Fruit fly (Drosophila melanogaster) whole organism, prepupa: ENCODE results near the gene CG42579.

Experiments used
- Blimp-1 ChIP-seq: fragments of 200-800 bp; sonication (Bioruptor generic); optimal IDR thresholded peaks from 3 replicates; lab custom pipeline; 2017; ENCODE audit warnings: missing biosample characterization, missing genetic modification characterization, mild to moderate bottlenecking, moderate library complexity, missing genetic modification reagents
- CG10669 ChIP-seq: fragments of 200-800 bp; sonication (Bioruptor generic); optimal IDR thresholded peaks from 3 replicates; lab custom pipeline; 2018; ENCODE audit warnings: missing biosample characterization, mild to moderate bottlenecking, missing genetic modification characterization, moderate library complexity
- CG11294 ChIP-seq: fragments of 200-800 bp; sonication (Bioruptor generic); IDR thresholded peaks from 2 replicates; pipeline ENCODE4 v1.3.6; 2022; ENCODE audit warnings: missing biosample characterization, missing genetic modification characterization
- CG11762 ChIP-seq: fragments of 200-800 bp; sonication (Bioruptor generic); optimal IDR thresholded peaks from 3 replicates; lab custom pipeline; 2016; ENCODE audit warnings: missing biosample characterization, missing genetic modification characterization; ENCODE audit not compliant: insufficient read depth
- CG11902 ChIP-seq: fragments of 200-800 bp; sonication (Bioruptor generic); optimal IDR thresholded peaks from 3 replicates; lab custom pipeline; 2016; ENCODE audit warnings: missing biosample characterization, missing genetic modification characterization
- CG15336 ChIP-seq: fragments of 200-800 bp; sonication (Bioruptor generic); IDR thresholded peaks from 2 replicates; pipeline ENCODE4 v1.3.6; 2022; ENCODE audit warnings: missing biosample characterization, missing genetic modification characterization
- CG16779 ChIP-seq: fragments of 200-800 bp; sonication (Bioruptor generic); optimal IDR thresholded peaks from 3 replicates; lab custom pipeline; 2017; ENCODE audit warnings: missing biosample characterization, mild to moderate bottlenecking, missing genetic modification characterization
- CG3032 ChIP-seq: fragments of 200-800 bp; optimal IDR thresholded peaks from 2 replicates; lab custom pipeline; 2019; ENCODE audit warnings: missing biosample characterization, mild to moderate bottlenecking, missing genetic modification characterization, moderate library complexity
- CG31627 ChIP-seq: fragments of 200-800 bp; sonication (Bioruptor generic); optimal IDR thresholded peaks from 3 replicates; lab custom pipeline; 2016; ENCODE audit warnings: missing biosample characterization, missing genetic modification characterization
- CG4318 ChIP-seq: fragments of 200-800 bp; sonication (Bioruptor generic); optimal IDR thresholded peaks from 3 replicates; lab custom pipeline; 2017; ENCODE audit warnings: missing biosample characterization, mild to moderate bottlenecking, missing genetic modification characterization
- CG6163 ChIP-seq: fragments of 200-800 bp; sonication (Bioruptor generic); IDR thresholded peaks from 3 replicates; pipeline ENCODE4 v1.3.6; 2022; ENCODE audit warnings: missing biosample characterization, missing genetic modification characterization
- CG6792 ChIP-seq: fragments of 200-800 bp; sonication (Bioruptor generic); optimal IDR thresholded peaks from 3 replicates; lab custom pipeline; 2016; ENCODE audit warnings: missing biosample characterization, missing genetic modification characterization
- CG6854 ChIP-seq: fragments of 200-800 bp; sonication (Bioruptor generic); optimal IDR thresholded peaks from 2 replicates; lab custom pipeline; 2017; ENCODE audit warnings: missing biosample characterization, mild to moderate bottlenecking, missing genetic modification characterization
- CG8119 ChIP-seq: fragments of 200-800 bp; sonication (Bioruptor generic); IDR thresholded peaks from 3 replicates; pipeline ENCODE4 v1.3.6; 2022; ENCODE audit warnings: missing biosample characterization, missing genetic modification characterization
- CG8319 ChIP-seq: fragments of 200-800 bp; sonication (Bioruptor generic); optimal IDR thresholded peaks from 3 replicates; lab custom pipeline; 2016; ENCODE audit warnings: missing biosample characterization, missing genetic modification characterization
- CG8632 ChIP-seq: fragments of 200-800 bp; sonication (Bioruptor generic); optimal IDR thresholded peaks from 3 replicates; lab custom pipeline; 2016; ENCODE audit warnings: missing biosample characterization, missing genetic modification characterization
- Eip75B ChIP-seq: fragments of 200-800 bp; sonication (Bioruptor generic); optimal IDR thresholded peaks from 3 replicates; lab custom pipeline; 2016; ENCODE audit warnings: missing biosample characterization, missing genetic modification characterization
- Eip78C ChIP-seq: fragments of 200-800 bp; sonication (Bioruptor generic); peaks from one replicate; lab custom pipeline; 2016; ENCODE audit warnings: missing biosample characterization, missing genetic modification characterization
- Eip93F ChIP-seq: fragments of 200-800 bp; sonication (Bioruptor generic); optimal IDR thresholded peaks from 2 replicates; lab custom pipeline; 2016; ENCODE audit warnings: missing biosample characterization, mild to moderate bottlenecking, missing genetic modification characterization
- Ets21C ChIP-seq: fragments of 200-800 bp; sonication (Bioruptor generic); optimal IDR thresholded peaks from 3 replicates; lab custom pipeline; 2016; ENCODE audit warnings: missing biosample characterization, missing genetic modification characterization
- Hr38 ChIP-seq: sonication (Bioruptor generic); optimal IDR thresholded peaks from 2 replicates; lab custom pipeline; 2016; ENCODE audit warnings: missing biosample characterization, missing genetic modification characterization
- Hr39 ChIP-seq: fragments of 200-800 bp; sonication (Bioruptor generic); optimal IDR thresholded peaks from 2 replicates; lab custom pipeline; 2016; ENCODE audit warnings: missing biosample characterization, missing genetic modification characterization
- Hr4 ChIP-seq: fragments of 200-800 bp; sonication (Bioruptor generic); optimal IDR thresholded peaks from 3 replicates; lab custom pipeline; 2016; ENCODE audit warnings: missing biosample characterization, missing genetic modification characterization
- Met ChIP-seq: fragments of 200-800 bp; sonication (Bioruptor generic); optimal IDR thresholded peaks from 3 replicates; lab custom pipeline; 2016; ENCODE audit warnings: missing biosample characterization, missing genetic modification characterization
- OdsH ChIP-seq: fragments of 200-800 bp; sonication (Bioruptor generic); optimal IDR thresholded peaks from 3 replicates; lab custom pipeline; 2016; ENCODE audit warnings: missing biosample characterization, missing genetic modification characterization
- Sox102F ChIP-seq: fragments of 200-800 bp; sonication (Bioruptor generic); optimal IDR thresholded peaks from 2 replicates; lab custom pipeline; 2016; ENCODE audit warnings: missing biosample characterization, mild to moderate bottlenecking, missing genetic modification characterization
- Sox15 ChIP-seq: fragments of 200-800 bp; sonication (Bioruptor generic); optimal IDR thresholded peaks from 3 replicates; lab custom pipeline; 2016; ENCODE audit warnings: missing biosample characterization, missing genetic modification characterization
- achi ChIP-seq: fragments of 200-800 bp; sonication (Bioruptor generic); optimal IDR thresholded peaks from 3 replicates; lab custom pipeline; 2016; ENCODE audit warnings: missing biosample characterization, missing genetic modification characterization
- acj6 ChIP-seq: fragments of 200-800 bp; sonication (Bioruptor generic); optimal IDR thresholded peaks from 3 replicates; lab custom pipeline; 2016; ENCODE audit warnings: missing biosample characterization, missing genetic modification characterization
- cyc ChIP-seq: fragments of 200-800 bp; sonication (Bioruptor generic); optimal IDR thresholded peaks from 3 replicates; lab custom pipeline; 2016; ENCODE audit warnings: missing biosample characterization, missing genetic modification characterization
- dac ChIP-seq: fragments of 200-800 bp; sonication (Bioruptor generic); optimal IDR thresholded peaks from 2 replicates; lab custom pipeline; 2017; ENCODE audit warnings: missing biosample characterization, mild to moderate bottlenecking, missing genetic modification characterization
- dsx ChIP-seq: fragments of 200-800 bp; optimal IDR thresholded peaks from 3 replicates; lab custom pipeline; 2019; ENCODE audit warnings: missing biosample characterization, mild to moderate bottlenecking, missing genetic modification characterization, moderate library complexity; ENCODE audit not compliant: poor library complexity, severe bottlenecking
- esn ChIP-seq: fragments of 200-800 bp; sonication (Bioruptor generic); optimal IDR thresholded peaks from 2 replicates; lab custom pipeline; 2016; ENCODE audit warnings: missing biosample characterization, mild to moderate bottlenecking, missing genetic modification characterization, moderate library complexity
- fd59A ChIP-seq: fragments of 200-800 bp; sonication (Bioruptor generic); optimal IDR thresholded peaks from 2 replicates; lab custom pipeline; 2017; ENCODE audit warnings: missing biosample characterization, mild to moderate bottlenecking, missing genetic modification characterization, missing genetic modification reagents
- fd85E ChIP-seq: fragments of 200-800 bp; sonication (Bioruptor generic); optimal IDR thresholded peaks from 3 replicates; lab custom pipeline; 2016; ENCODE audit warnings: missing biosample characterization, missing genetic modification characterization
- fkh ChIP-seq: fragments of 200-800 bp; sonication (Bioruptor generic); optimal IDR thresholded peaks from 3 replicates; lab custom pipeline; 2017; ENCODE audit warnings: missing biosample characterization, mild to moderate bottlenecking, missing genetic modification characterization, moderate library complexity
- lz ChIP-seq: fragments of 200-800 bp; sonication (Bioruptor generic); optimal IDR thresholded peaks from 3 replicates; lab custom pipeline; 2016; ENCODE audit warnings: missing biosample characterization, missing genetic modification characterization
- net ChIP-seq: fragments of 200-800 bp; sonication (Bioruptor generic); optimal IDR thresholded peaks from 3 replicates; lab custom pipeline; 2016; ENCODE audit warnings: missing biosample characterization, missing genetic modification characterization
- pdm3 ChIP-seq: fragments of 200-800 bp; sonication (Bioruptor generic); optimal IDR thresholded peaks from 3 replicates; lab custom pipeline; 2016; ENCODE audit warnings: missing biosample characterization, missing genetic modification characterization
- salr ChIP-seq, 2 experiments: fragments of 200-800 bp; sonication (Bioruptor generic); optimal IDR thresholded peaks; 3 replicates each; lab custom pipeline; 2016 to 2018; ENCODE audit warnings: missing biosample characterization in 2 of 2, missing genetic modification characterization in 2 of 2, mild to moderate bottlenecking in 1 of 2
- spab ChIP-seq: fragments of 200-800 bp; sonication (Bioruptor generic); optimal IDR thresholded peaks from 2 replicates; lab custom pipeline; 2017; ENCODE audit warnings: missing biosample characterization, mild to moderate bottlenecking, missing genetic modification characterization, missing genetic modification reagents
- topi ChIP-seq: fragments of 200-800 bp; sonication (Bioruptor generic); optimal IDR thresholded peaks from 3 replicates; lab custom pipeline; 2016; ENCODE audit warnings: missing biosample characterization, missing genetic modification characterization
- vri ChIP-seq: fragments of 200-800 bp; sonication (Bioruptor generic); optimal IDR thresholded peaks from 3 replicates; lab custom pipeline; 2016; ENCODE audit warnings: missing biosample characterization, mild to moderate bottlenecking, missing genetic modification characterization

The CG42579 gene

DNA sequence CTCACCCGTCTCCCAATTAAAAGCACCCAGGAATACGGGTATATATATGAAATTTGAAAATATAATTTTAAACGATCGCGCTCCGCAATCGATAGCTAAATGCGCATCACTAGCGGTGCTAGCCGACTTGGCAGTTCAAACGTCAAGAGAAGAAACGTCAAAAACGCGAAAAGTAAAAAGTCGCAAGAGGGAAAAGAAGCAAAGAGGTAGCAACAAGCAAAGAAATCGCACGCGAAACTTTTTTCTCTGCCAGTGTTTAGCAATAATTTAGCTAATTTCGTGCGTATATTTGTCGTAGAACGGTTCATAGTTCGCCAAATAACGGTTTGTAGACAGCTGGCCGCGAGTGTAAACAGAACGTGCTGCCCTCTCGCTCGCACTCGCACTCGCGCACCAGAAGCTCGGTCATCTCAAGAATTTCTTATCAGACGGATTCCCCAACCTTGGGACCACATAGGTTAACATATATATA lies 16.0 kb upstream of the CG42579 start, which contains the start of gene CG1812 (continued):
- TF ChIP-seq CG8119 (GFP tag; lab: Robert Waterston, UW) (peak; percentile 63; the same call in 2 of the 3 replicates), dsx (GFP tag; lab: Kevin White, UChicago) (peak; percentile 21), Hr39 (GFP tag; lab: Kevin White, UChicago) (peak; percentile 47), CG6854 (GFP tag; lab: Kevin White, UChicago) (no peak), CG6163 (GFP tag; lab: Robert Waterston, UW) (peak; percentile 81), CG4318 (GFP tag; lab: Kevin White, UChicago) (no peak), fkh (GFP tag; lab: Kevin White, UChicago) (no peak), CG11762 (GFP tag; lab: Kevin White, UChicago) (no peak), achi (GFP tag; lab: Kevin White, UChicago) (peak; percentile 100), fd59A (GFP tag; lab: Kevin White, UChicago) (peak; percentile 4), Hr4 (GFP tag; lab: Kevin White, UChicago) (peak; percentile 35), net (GFP tag; lab: Kevin White, UChicago) (peak; percentile 71), Eip75B (GFP tag; lab: Kevin White, UChicago) (no peak), pdm3 (GFP tag; lab: Kevin White, UChicago) (peak; percentile 59), Sox102F (peak; percentile 33), Sox15 (GFP tag; lab: Kevin White, UChicago) (peak; percentile 32), CG3032 (tag; lab: Kevin White, UChicago) (peak; percentile 18), esn (GFP tag; lab: Kevin White, UChicago) (peak; percentile 60), CG6792 (GFP tag; lab: Kevin White, UChicago) (peak; percentile 62), vri (GFP tag; lab: Kevin White, UChicago) (peak; percentile 46)
- TF ChIP-seq, all 60 proteins: peak for 48

DNA sequence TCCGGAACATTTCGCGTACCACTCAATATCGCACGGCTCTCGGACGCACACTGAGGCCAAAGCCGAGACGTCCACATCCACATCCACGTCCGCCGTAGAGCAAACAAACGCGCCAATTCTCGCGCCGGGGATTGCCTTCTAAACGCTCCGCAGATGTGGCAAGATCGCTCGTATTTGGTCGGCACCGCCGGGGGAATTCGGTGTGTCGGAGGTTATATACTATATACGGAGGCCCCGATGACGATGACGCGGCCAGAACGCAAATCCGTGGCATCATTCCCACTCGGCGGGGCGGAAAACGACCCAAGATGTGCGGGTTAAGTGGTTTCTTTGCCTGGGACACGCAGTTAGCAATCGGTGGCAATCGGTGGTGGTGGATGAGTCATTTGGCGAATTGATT lies 9.2 kb upstream of the CG42579 start:
- no peak for TF ChIP-seq Hr39 (GFP tag; lab: Kevin White, UChicago)
- TF ChIP-seq dac (GFP tag; lab: Kevin White, UChicago) = no peak
- TF ChIP-seq CG11762 (GFP tag; lab: Kevin White, UChicago) = no peak
- TF ChIP-seq Hr4 (GFP tag; lab: Kevin White, UChicago) = no peak
- no peak for TF ChIP-seq CG8319
- no peak for TF ChIP-seq fd85E (GFP tag; lab: Kevin White, UChicago)
- TF ChIP-seq esn (GFP tag; lab: Kevin White, UChicago) = no peak
- no peak for TF ChIP-seq topi
- TF ChIP-seq Hr38 (GFP tag; lab: Kevin White, UChicago) = no peak
- no peak for TF ChIP-seq lz (GFP tag; lab: Kevin White, UChicago)
- no peak for TF ChIP-seq CG31627
- no peak for TF ChIP-seq Sox102F
- no peak for TF ChIP-seq OdsH (GFP tag; lab: Kevin White, UChicago)
- TF ChIP-seq CG16779 (tag; lab: Kevin White, UChicago) = no peak
- no peak for TF ChIP-seq fd59A (GFP tag; lab: Kevin White, UChicago)
- TF ChIP-seq spab = no peak
- no peak for TF ChIP-seq acj6 (GFP tag; lab: Kevin White, UChicago)
- no peak for TF ChIP-seq dsx (GFP tag; lab: Kevin White, UChicago)
- no peak for TF ChIP-seq Eip78C (GFP tag; lab: Kevin White, UChicago)

DNA sequence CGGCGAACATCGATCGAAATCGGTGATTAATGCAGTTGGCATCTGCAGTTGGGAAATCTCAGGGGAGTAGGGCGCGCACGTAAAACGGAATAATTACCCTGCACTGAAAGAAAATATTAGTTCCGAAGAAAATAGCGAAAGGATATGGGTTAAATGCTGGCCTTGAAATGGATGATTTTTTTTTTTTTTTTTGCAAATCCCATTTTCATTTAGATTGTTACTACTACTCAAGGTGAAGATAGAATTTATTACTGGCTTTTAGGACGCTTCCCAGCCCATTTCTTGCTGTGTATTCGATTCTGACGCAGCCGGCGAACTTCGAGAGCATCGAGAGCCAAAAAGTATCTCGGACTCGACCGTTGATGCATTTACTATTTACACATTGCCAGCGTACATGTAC lies 8.4 kb upstream of the CG42579 start:
- TF ChIP-seq CG6854 (GFP tag; lab: Kevin White, UChicago) (no peak), spab (peak; percentile 29), Sox15 (GFP tag; lab: Kevin White, UChicago) (peak; percentile 65), CG10669 (GFP tag; lab: Kevin White, UChicago) (peak; percentile 63), fd85E (GFP tag; lab: Kevin White, UChicago) (no peak), salr (GFP tag; optimal IDR thresholded peaks at IDR 0.05; lab: Kevin White, UChicago) (peak; percentile 9 to 41), Hr38 (GFP tag; lab: Kevin White, UChicago) (no peak), CG15336 (GFP tag; lab: Robert Waterston, UW) (peak; percentile 71), Ets21C (GFP tag; lab: Kevin White, UChicago) (peak; percentile 62), lz (GFP tag; lab: Kevin White, UChicago) (peak; percentile 78), CG8632 (GFP tag; lab: Kevin White, UChicago) (peak; percentile 58), Eip93F (GFP tag; lab: Kevin White, UChicago) (no peak), Hr39 (GFP tag; lab: Kevin White, UChicago) (peak; percentile 82), Eip75B (GFP tag; lab: Kevin White, UChicago) (peak; percentile 74), dac (GFP tag; lab: Kevin White, UChicago) (peak; percentile 13), cyc (GFP tag; lab: Kevin White, UChicago) (peak; percentile 73), CG31627 (peak; percentile 83), CG11902 (GFP tag; lab: Kevin White, UChicago) (peak; percentile 52), CG8319 (peak; percentile 46), topi (peak; percentile 80), CG6792 (GFP tag; lab: Kevin White, UChicago) (peak; percentile 74), CG11762 (GFP tag; lab: Kevin White, UChicago) (peak; percentile 45), Blimp-1 (GFP tag; lab: Kevin White, UChicago) (no peak), Met (peak; percentile 72), net (GFP tag; lab: Kevin White, UChicago) (peak; percentile 78), CG11294 (GFP tag; lab: Robert Waterston, UW) (peak; percentile 54)
